Worm (Caenorhabditis elegans): Measurements from ENCODE around the gene ccep-97.

Gene ccep-97

DNA sequence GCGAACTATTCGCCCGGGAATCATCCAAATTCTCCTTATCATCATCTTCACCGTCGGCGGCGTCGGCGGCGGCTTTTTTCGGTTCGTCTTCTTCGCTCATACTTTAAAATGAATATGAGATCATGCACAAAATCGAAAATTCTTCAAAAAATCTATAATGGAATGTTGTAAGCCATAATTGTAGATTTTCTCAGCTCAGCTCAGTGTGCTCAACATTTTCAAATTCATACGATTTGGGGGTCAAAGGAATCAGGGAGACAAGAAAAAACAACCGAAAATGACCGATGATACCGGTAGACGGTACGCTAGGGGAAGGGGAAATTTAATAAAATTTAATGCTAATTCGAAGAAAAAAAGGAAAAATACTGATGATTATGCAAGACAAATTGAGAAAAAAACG lies at the start of gene ccep-97:
ccep-97 (minus strand) TSS at position 101 of the 400 bp plus-strand sequence.
- TF ChIP-seq ceh-13 (GFP tag; optimal IDR thresholded peaks at IDR 0.05) (no peak), sea-1 (GFP tag; conservative IDR thresholded peaks at IDR 0.05) (no peak), aly-1 (tag; optimal IDR thresholded peaks at IDR 0.05) (no peak)

DNA sequence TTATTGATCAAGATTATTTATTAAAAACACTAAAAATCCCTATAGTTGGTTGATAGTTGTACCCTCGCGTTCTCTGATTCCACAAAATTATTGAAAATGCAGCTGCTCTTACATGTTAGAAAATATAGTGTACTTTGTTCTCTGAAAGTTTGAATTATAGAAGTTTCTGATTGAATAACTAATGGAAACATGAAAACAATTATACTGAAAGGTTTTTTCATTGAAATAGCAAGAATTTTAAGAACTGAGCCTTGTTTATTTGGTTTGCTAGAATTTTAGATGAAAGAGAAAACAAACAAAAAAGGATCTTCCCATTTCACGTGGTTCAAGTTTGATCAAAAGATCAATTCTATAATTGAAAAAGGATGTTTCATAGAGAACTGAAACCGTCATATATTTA lies 49.1 kb upstream of the ccep-97 start:
- TF ChIP-seq sea-1 (GFP tag; conservative IDR thresholded peaks at IDR 0.05) (no peak), hnd-1 (tag; optimal IDR thresholded peaks at IDR 0.05) (no peak), flt-1 (GFP tag; IDR thresholded peaks at IDR 0.05) (no peak), scrt-1 (GFP tag; IDR thresholded peaks at IDR 0.05) (no peak), pes-1 (GFP tag; IDR thresholded peaks at IDR 0.05) (no peak), F13C5.2 (tag; optimal IDR thresholded peaks at IDR 0.05) (no peak)

- no peak for TF ChIP-seq hmg-4 (GFP tag; optimal IDR thresholded peaks at IDR 0.05)
- TF ChIP-seq tra-4 (tag; optimal IDR thresholded peaks at IDR 0.05): no peak
- TF ChIP-seq ceh-13 (GFP tag; optimal IDR thresholded peaks at IDR 0.05): no peak
- no peak for TF ChIP-seq ceh-36 (tag; optimal IDR thresholded peaks at IDR 0.05)
- TF ChIP-seq aly-1 (tag; optimal IDR thresholded peaks at IDR 0.05): no peak
- TF ChIP-seq B0310.2 (tag; optimal IDR thresholded peaks at IDR 0.05): no peak
- no peak for TF ChIP-seq flt-1 (GFP tag; IDR thresholded peaks at IDR 0.05)
- TF ChIP-seq hnd-1 (tag; optimal IDR thresholded peaks at IDR 0.05): no peak
- no peak for TF ChIP-seq sea-1 (GFP tag; conservative IDR thresholded peaks at IDR 0.05)
- TF ChIP-seq ets-7 (tag; optimal IDR thresholded peaks at IDR 0.05): no peak
- no peak for TF ChIP-seq tbx-37 (GFP tag; conservative IDR thresholded peaks at IDR 0.05)
These were observed 46.9 kb upstream of the ccep-97 start, which contains the start of gene srd-32 for ce11 chrV:4865364-4865763. Gene srd-32, plus strand, starts transcription at chrV:4865664.

DNA sequence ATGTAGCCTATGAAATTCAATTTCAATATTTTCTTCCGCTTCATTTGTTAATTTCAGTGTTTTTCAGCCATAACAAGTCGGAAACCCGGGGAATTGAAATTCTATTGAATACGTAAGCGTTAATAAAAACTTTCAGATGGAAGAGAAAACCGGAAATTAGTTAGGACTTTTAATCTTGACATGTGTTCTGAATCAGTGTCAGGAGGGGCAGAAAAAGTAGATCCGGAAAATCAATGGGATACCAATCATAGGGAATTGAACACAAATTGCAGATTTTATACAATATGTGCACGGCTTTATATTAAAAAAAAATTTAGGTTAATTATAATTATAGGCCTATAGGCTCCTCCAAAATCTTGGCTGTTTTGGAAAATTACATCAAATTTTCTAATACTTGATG lies 45.9 kb upstream of the ccep-97 start:
- no peak for TF ChIP-seq F13C5.2 (tag; optimal IDR thresholded peaks at IDR 0.05)
- no peak for TF ChIP-seq ets-7 (tag; optimal IDR thresholded peaks at IDR 0.05)
- no peak for TF ChIP-seq scrt-1 (GFP tag; IDR thresholded peaks at IDR 0.05)

- no peak for TF ChIP-seq tra-4 (tag; optimal IDR thresholded peaks at IDR 0.05)
- no peak for TF ChIP-seq ama-1 (optimal IDR thresholded peaks at IDR 0.05)
- TF ChIP-seq flt-1 (GFP tag; IDR thresholded peaks at IDR 0.05): no peak
- no peak for TF ChIP-seq ets-7 (tag; optimal IDR thresholded peaks at IDR 0.05)
- no peak for TF ChIP-seq hnd-1 (tag; optimal IDR thresholded peaks at IDR 0.05)
- TF ChIP-seq tbx-11 (GFP tag; IDR thresholded peaks at IDR 0.05): no peak
- TF ChIP-seq ceh-36 (tag; optimal IDR thresholded peaks at IDR 0.05): no peak
- no peak for TF ChIP-seq ceh-13 (GFP tag; optimal IDR thresholded peaks at IDR 0.05)
- TF ChIP-seq hmg-4 (GFP tag; optimal IDR thresholded peaks at IDR 0.05): no peak
- TF ChIP-seq pes-1 (GFP tag; IDR thresholded peaks at IDR 0.05): no peak
- TF ChIP-seq B0310.2 (tag; optimal IDR thresholded peaks at IDR 0.05): no peak
- no peak for TF ChIP-seq F13C5.2 (tag; optimal IDR thresholded peaks at IDR 0.05)
- no peak for TF ChIP-seq scrt-1 (GFP tag; IDR thresholded peaks at IDR 0.05)
- no peak for TF ChIP-seq hmbx-1 (tag; optimal IDR thresholded peaks at IDR 0.05)
- no peak for TF ChIP-seq tbx-37 (GFP tag; conservative IDR thresholded peaks at IDR 0.05)
- TF ChIP-seq sea-1 (GFP tag; conservative IDR thresholded peaks at IDR 0.05): no peak
- no peak for TF ChIP-seq aly-1 (tag; optimal IDR thresholded peaks at IDR 0.05)
These were observed 44.3 kb upstream of the ccep-97 start, which contains the start of gene C37H5.13 for ce11 chrV:4862737-4863136. Gene C37H5.13, minus strand, starts transcription at chrV:4862965.

- TF ChIP-seq tbx-37 (GFP tag; conservative IDR thresholded peaks at IDR 0.05) (no peak), F13C5.2 (tag; optimal IDR thresholded peaks at IDR 0.05) (peak; percentile 41), ceh-36 (tag; optimal IDR thresholded peaks at IDR 0.05) (peak; percentile 1), hnd-1 (tag; optimal IDR thresholded peaks at IDR 0.05) (no peak)
These were observed 42.1 kb upstream of the ccep-97 start for ce11 chrV:4860525-4860924.

ce11 chrV:4857561-4857960 lies 39.1 kb upstream of the ccep-97 start:
- TF ChIP-seq pes-1 (GFP tag; IDR thresholded peaks at IDR 0.05) (no peak), flt-1 (GFP tag; IDR thresholded peaks at IDR 0.05) (no peak), hmbx-1 (tag; optimal IDR thresholded peaks at IDR 0.05) (no peak), ama-1 (optimal IDR thresholded peaks at IDR 0.05) (no peak), hmg-4 (GFP tag; optimal IDR thresholded peaks at IDR 0.05) (no peak), ceh-36 (tag; optimal IDR thresholded peaks at IDR 0.05) (no peak), tbx-37 (GFP tag; conservative IDR thresholded peaks at IDR 0.05) (no peak), ets-7 (tag; optimal IDR thresholded peaks at IDR 0.05) (no peak), aly-1 (tag; optimal IDR thresholded peaks at IDR 0.05) (no peak)

- TF ChIP-seq B0310.2 (tag; optimal IDR thresholded peaks at IDR 0.05) (no peak), F13C5.2 (tag; optimal IDR thresholded peaks at IDR 0.05) (no peak), ama-1 (optimal IDR thresholded peaks at IDR 0.05) (no peak)
These were observed 33.5 kb upstream of the ccep-97 start for ce11 chrV:4851969-4852368.

ce11 chrV:4851138-4851537 lies 32.7 kb upstream of the ccep-97 start, which contains the start of gene nex-4:
Gene nex-4, plus strand, starts transcription at chrV:4851438.
- TF ChIP-seq ceh-36 (tag; optimal IDR thresholded peaks at IDR 0.05) (no peak), hnd-1 (tag; optimal IDR thresholded peaks at IDR 0.05) (no peak), hmg-4 (GFP tag; optimal IDR thresholded peaks at IDR 0.05) (no peak), flt-1 (GFP tag; IDR thresholded peaks at IDR 0.05) (no peak), ceh-13 (GFP tag; optimal IDR thresholded peaks at IDR 0.05) (no peak), tbx-11 (GFP tag; IDR thresholded peaks at IDR 0.05) (no peak), tbx-37 (GFP tag; conservative IDR thresholded peaks at IDR 0.05) (no peak), B0310.2 (tag; optimal IDR thresholded peaks at IDR 0.05) (no peak), tra-4 (tag; optimal IDR thresholded peaks at IDR 0.05) (no peak), sea-1 (GFP tag; conservative IDR thresholded peaks at IDR 0.05) (no peak), hmbx-1 (tag; optimal IDR thresholded peaks at IDR 0.05) (no peak)
